Worm (Caenorhabditis elegans) whole organism, L2 larva: Measurements from ENCODE around the gene nlp-76.
"Not testable (repeated sequence)": the region's sequence is repeated elsewhere in the genome, so short reads cannot be mapped to it uniquely, and the experiment has no call there.

Experiments used
- C34F6.9 ChIP-seq: fragments of 150-350 bp; optimal IDR thresholded peaks from 2 replicates; lab custom pipeline; 2014; ENCODE audit warnings: missing biosample characterization, missing genetic modification characterization
- Y55F3AM.14 ChIP-seq: fragments of 200-800 bp; sonication (Bioruptor generic); optimal IDR thresholded peaks from 2 replicates; lab custom pipeline; 2018; ENCODE audit warnings: mild to moderate bottlenecking, missing genetic modification characterization, missing compliant biosample characterization
- ZK546.5 ChIP-seq: sonication (generic microtip); optimal IDR thresholded peaks from 2 replicates; lab custom pipeline; 2017; ENCODE audit warnings: missing biosample characterization, missing genetic modification characterization
- alr-1 ChIP-seq: fragments of 150-350 bp; optimal IDR thresholded peaks from 2 replicates; lab custom pipeline; 2014; ENCODE audit warnings: missing biosample characterization, missing genetic modification characterization
- ceh-16 ChIP-seq: fragments of 150-350 bp; optimal IDR thresholded peaks from 2 replicates; lab custom pipeline; 2014; ENCODE audit warnings: missing biosample characterization, missing genetic modification characterization
- crh-2 ChIP-seq: sonication (generic microtip); optimal IDR thresholded peaks from 2 replicates; lab custom pipeline; 2017; ENCODE audit warnings: missing biosample characterization, missing genetic modification characterization
- dmd-4 ChIP-seq: sonication (generic microtip); optimal IDR thresholded peaks from 2 replicates; lab custom pipeline; 2017; ENCODE audit warnings: missing biosample characterization, missing genetic modification characterization
- egl-27 ChIP-seq: sonication (generic microtip); optimal IDR thresholded peaks from 3 replicates; lab custom pipeline; 2017; ENCODE audit warnings: missing biosample characterization, missing genetic modification reagents, missing genetic modification characterization
- elt-3 ChIP-seq: sonication (generic microtip); optimal IDR thresholded peaks from 2 replicates; lab custom pipeline; 2017; ENCODE audit warnings: missing biosample characterization, missing genetic modification characterization
- fos-1 ChIP-seq: fragments of 150-350 bp; optimal IDR thresholded peaks from 2 replicates; lab custom pipeline; 2014; ENCODE audit warnings: missing biosample characterization, missing genetic modification characterization
- lin-11 ChIP-seq: fragments of 150-350 bp; sonication (generic microtip); optimal IDR thresholded peaks from 2 replicates; lab custom pipeline; 2014; ENCODE audit warnings: missing biosample characterization, missing genetic modification characterization, inconsistent platforms, mixed read lengths
- mab-5 ChIP-seq: fragments of 150-350 bp; optimal IDR thresholded peaks from 2 replicates; lab custom pipeline; 2014; ENCODE audit warnings: missing biosample characterization, missing genetic modification characterization
- mbf-1 ChIP-seq: sonication (generic microtip); optimal IDR thresholded peaks from 2 replicates; lab custom pipeline; 2017; ENCODE audit warnings: missing biosample characterization, missing genetic modification characterization
- nhr-10 ChIP-seq: sonication (generic microtip); optimal IDR thresholded peaks from 2 replicates; lab custom pipeline; 2017; ENCODE audit warnings: missing biosample characterization, missing genetic modification characterization
- nhr-11 ChIP-seq: fragments of 150-350 bp; optimal IDR thresholded peaks from 2 replicates; lab custom pipeline; 2014; ENCODE audit warnings: missing biosample characterization, missing genetic modification characterization
- nhr-12 ChIP-seq: fragments of 150-350 bp; optimal IDR thresholded peaks from 2 replicates; lab custom pipeline; 2014; ENCODE audit warnings: missing biosample characterization, missing genetic modification characterization
- nhr-129 ChIP-seq: fragments of 150-350 bp; optimal IDR thresholded peaks from 2 replicates; lab custom pipeline; 2014; ENCODE audit warnings: missing biosample characterization, missing genetic modification characterization
- nhr-21 ChIP-seq: fragments of 150-350 bp; optimal IDR thresholded peaks from 2 replicates; lab custom pipeline; 2014; ENCODE audit warnings: missing biosample characterization, missing genetic modification characterization
- nhr-237 ChIP-seq: fragments of 150-350 bp; optimal IDR thresholded peaks from 2 replicates; lab custom pipeline; 2014; ENCODE audit warnings: missing biosample characterization, missing genetic modification characterization
- nhr-25 ChIP-seq: fragments of 150-350 bp; sonication (generic microtip); optimal IDR thresholded peaks from 3 replicates; lab custom pipeline; 2014; ENCODE audit warnings: missing biosample characterization, missing genetic modification characterization
- nhr-6 ChIP-seq: fragments of 150-350 bp; optimal IDR thresholded peaks from 2 replicates; lab custom pipeline; 2014; ENCODE audit warnings: missing biosample characterization, missing genetic modification characterization
- nhr-77 ChIP-seq: fragments of 150-350 bp; optimal IDR thresholded peaks from 2 replicates; lab custom pipeline; 2014; ENCODE audit warnings: missing biosample characterization, missing genetic modification characterization
- sem-4 ChIP-seq: fragments of 150-350 bp; optimal IDR thresholded peaks from 2 replicates; lab custom pipeline; 2014; ENCODE audit warnings: missing biosample characterization, missing genetic modification reagents, missing genetic modification characterization
- sma-3 ChIP-seq: sonication (generic microtip); optimal IDR thresholded peaks from 2 replicates; lab custom pipeline; 2016; ENCODE audit warnings: missing genetic modification reagents, missing genetic modification characterization, missing compliant biosample characterization
- sma-9 ChIP-seq, 2 experiments: fragments of 150-350 bp in 1 of 2; sonication (generic microtip) in 1 of 2; optimal IDR thresholded peaks; 2 replicates each; lab custom pipeline; 2014 to 2016; ENCODE audit warnings: missing genetic modification characterization in 2 of 2, mild to moderate bottlenecking in 1 of 2, missing biosample characterization in 1 of 2, missing compliant biosample characterization in 1 of 2, missing genetic modification reagents in 1 of 2, moderate library complexity in 1 of 2
- unc-39 ChIP-seq: fragments of 150-350 bp; optimal IDR thresholded peaks from 2 replicates; lab custom pipeline; 2014; ENCODE audit warnings: missing biosample characterization, missing genetic modification characterization
- ztf-1 ChIP-seq: fragments of 200-800 bp; sonication (Bioruptor generic); conservative IDR thresholded peaks from 2 replicates; pipeline ENCODE4 v1.3.6; 2022; ENCODE audit warnings: missing genetic modification characterization, missing compliant biosample characterization
- ztf-11 ChIP-seq: sonication (generic microtip); optimal IDR thresholded peaks from 2 replicates; lab custom pipeline; 2017; ENCODE audit warnings: missing biosample characterization, missing genetic modification characterization

nlp-76 gene

ce11 chrX:12620310-12620709, 43.4 kb downstream of the nlp-76 start:
- no peak for TF ChIP-seq ztf-1 (GFP tag; lab: Robert Waterston, UW)
- TF ChIP-seq elt-3: no peak
- no peak for TF ChIP-seq fos-1
- no peak for TF ChIP-seq nhr-77 (tag; lab: Kevin White, UChicago)
- TF ChIP-seq sma-3 (GFP tag; lab: Kevin White, UChicago): no peak
- TF ChIP-seq ZK546.5 (tag; lab: Kevin White, UChicago): no peak
- TF ChIP-seq mbf-1: no peak
- TF ChIP-seq C34F6.9 (tag; lab: Kevin White, UChicago): no peak
- no peak for TF ChIP-seq lin-11 (tag; lab: Kevin White, UChicago)
- no peak for TF ChIP-seq dmd-4 (tag; lab: Kevin White, UChicago)
- no peak for TF ChIP-seq crh-2 (tag; lab: Kevin White, UChicago)
- no peak for TF ChIP-seq nhr-25 (tag; lab: Kevin White, UChicago)
- no peak for TF ChIP-seq unc-39
- no peak for TF ChIP-seq Y55F3AM.14 (GFP tag; lab: Kevin White, UChicago)
- no peak for TF ChIP-seq alr-1

- TF ChIP-seq nhr-6: no peak
Observed at ce11 chrX:12619165-12619564, 44.5 kb downstream of the nlp-76 start, which contains the start of gene R09A8.2. Gene R09A8.2 (plus strand): TSS chrX:12619465.

ce11 chrX:12618447-12618846, 45.3 kb downstream of the nlp-76 start:
- TF ChIP-seq egl-27 (tag; lab: Kevin White, UChicago): no peak
- TF ChIP-seq nhr-11: no peak
- no peak for TF ChIP-seq nhr-10
- no peak for TF ChIP-seq unc-39
- TF ChIP-seq ZK546.5 (tag; lab: Kevin White, UChicago): no peak
- no peak for TF ChIP-seq nhr-129 (tag; lab: Kevin White, UChicago)
- TF ChIP-seq sem-4 (tag; lab: Kevin White, UChicago): no peak
- TF ChIP-seq nhr-237 (tag; lab: Kevin White, UChicago): no peak
- no peak for TF ChIP-seq Y55F3AM.14 (GFP tag; lab: Kevin White, UChicago)
- no peak for TF ChIP-seq nhr-21 (tag; lab: Kevin White, UChicago)
- TF ChIP-seq ztf-11 (tag; lab: Kevin White, UChicago): no peak
- TF ChIP-seq nhr-12: no peak
- no peak for TF ChIP-seq mab-5 (tag; lab: Kevin White, UChicago)
- TF ChIP-seq ceh-16 (tag; lab: Kevin White, UChicago): no peak
- no peak for TF ChIP-seq elt-3

- not testable (repeated sequence) for TF ChIP-seq nhr-21 (tag; lab: Kevin White, UChicago); sma-9 (GFP tag; optimal IDR thresholded peaks at IDR 0.05; lab: Kevin White, UChicago); sma-9 (tag; optimal IDR thresholded peaks at IDR 0.05; lab: Kevin White, UChicago); nhr-6
- TF ChIP-seq, all 48 proteins: peak for 0; not testable (repeated sequence) for 48
Observed at ce11 chrX:12613451-12613850, 50.3 kb downstream of the nlp-76 start, which contains the start of gene R09A8.1. Gene R09A8.1 (plus strand): TSS chrX:12613751.
